Worm (Caenorhabditis elegans) whole organism, L1 larva: ENCODE measurements around the gene C01B10.3.

Experiments used
- blmp-1 ChIP-seq: fragments of 150-350 bp; optimal IDR thresholded peaks from 2 replicates; lab custom pipeline; 2014; ENCODE audit warnings: missing biosample characterization, missing genetic modification characterization
- ceh-82 ChIP-seq, 3 experiments: fragments of 150-350 bp in 1 of 3; sonication (generic microtip) in 2 of 3; optimal IDR thresholded peaks; 2 replicates each; lab custom pipeline; 2014 to 2017; ENCODE audit warnings: missing biosample characterization in 3 of 3, missing genetic modification characterization in 3 of 3
- ceh-88 ChIP-seq: fragments of 200-800 bp; sonication (Bioruptor generic); IDR thresholded peaks from 2 replicates; pipeline ENCODE4 v1.3.6; 2022; ENCODE audit warnings: missing genetic modification characterization, missing compliant biosample characterization
- dsc-1 ChIP-seq: sonication (generic microtip); optimal IDR thresholded peaks from 2 replicates; lab custom pipeline; 2016; ENCODE audit warnings: mild to moderate bottlenecking, missing genetic modification characterization, missing compliant biosample characterization
- efl-1 ChIP-seq, 4 experiments: fragments of 150-350 bp; optimal IDR thresholded peaks in 3 of 4; peaks in 1 of 4; 1 replicate in 1 of 4; 2 replicates in 3 of 4; lab custom pipeline; 2014; ENCODE audit warnings: missing biosample characterization in 2 of 4, missing genetic modification characterization in 2 of 4, missing genetic modification reagents in 2 of 4
- egl-13 ChIP-seq: sonication (generic microtip); optimal IDR thresholded peaks from 2 replicates; lab custom pipeline; 2016; ENCODE audit warnings: missing genotype, missing genetic modification reagents, missing genetic modification characterization, missing compliant biosample characterization
- grh-1 ChIP-seq: fragments of 200-800 bp; sonication (Bioruptor generic); IDR thresholded peaks from 2 replicates; pipeline ENCODE4 v1.3.6; 2022; ENCODE audit warnings: missing genetic modification reagents, missing genetic modification characterization, missing compliant biosample characterization
- isw-1 ChIP-seq: fragments of 200-800 bp; sonication (Bioruptor generic); IDR thresholded peaks from 2 replicates; pipeline ENCODE4 v1.3.6; 2022; ENCODE audit warnings: missing genetic modification characterization, missing compliant biosample characterization
- lin-13 ChIP-seq: fragments of 150-350 bp; optimal IDR thresholded peaks from 2 replicates; lab custom pipeline; 2014; ENCODE audit warnings: missing biosample characterization, missing genetic modification reagents, missing genetic modification characterization
- lin-35 ChIP-seq, 2 experiments: fragments of 150-350 bp; optimal IDR thresholded peaks; 2 replicates each; lab custom pipeline; 2014; ENCODE audit warnings: missing biosample characterization in 2 of 2, missing genetic modification characterization in 2 of 2, missing genetic modification reagents in 2 of 2
- lin-39 ChIP-seq: fragments of 150-350 bp; optimal IDR thresholded peaks from 2 replicates; lab custom pipeline; 2014; ENCODE audit warnings: missing biosample characterization, missing genetic modification reagents, missing genetic modification characterization
- nhr-11 ChIP-seq: fragments of 150-350 bp; optimal IDR thresholded peaks from 2 replicates; lab custom pipeline; 2014; ENCODE audit warnings: missing biosample characterization, missing genetic modification characterization
- nhr-20 ChIP-seq: sonication (generic microtip); optimal IDR thresholded peaks from 2 replicates; lab custom pipeline; 2016; ENCODE audit warnings: mild to moderate bottlenecking, missing genetic modification characterization, missing compliant biosample characterization
- nhr-71 ChIP-seq: sonication (generic microtip); optimal IDR thresholded peaks from 2 replicates; lab custom pipeline; 2016; ENCODE audit warnings: mild to moderate bottlenecking, missing genetic modification characterization, moderate library complexity, missing compliant biosample characterization
- pag-3 ChIP-seq: sonication (generic microtip); optimal IDR thresholded peaks from 2 replicates; lab custom pipeline; 2017; ENCODE audit warnings: missing genetic modification characterization, mild to moderate bottlenecking, missing compliant biosample characterization, antibody characterized with exemption, borderline replicate concordance; ENCODE audit not compliant: insufficient read depth
- pax-3 ChIP-seq: fragments of 200-800 bp; sonication (Bioruptor generic); optimal IDR thresholded peaks from 2 replicates; lab custom pipeline; 2018; ENCODE audit warnings: mild to moderate bottlenecking, missing genetic modification characterization, moderate library complexity, missing compliant biosample characterization
- skn-1 ChIP-seq: fragments of 150-350 bp; optimal IDR thresholded peaks from 2 replicates; lab custom pipeline; 2014; ENCODE audit warnings: missing biosample characterization, missing genetic modification characterization
- snu-23 ChIP-seq: sonication (generic microtip); optimal IDR thresholded peaks from 2 replicates; lab custom pipeline; 2016; ENCODE audit warnings: missing genetic modification characterization, missing compliant biosample characterization
- sox-4 ChIP-seq: sonication (generic microtip); optimal IDR thresholded peaks from 2 replicates; lab custom pipeline; 2016; ENCODE audit warnings: missing genetic modification characterization, missing compliant biosample characterization
- sptf-1 ChIP-seq: fragments of 150-350 bp; optimal IDR thresholded peaks from 2 replicates; lab custom pipeline; 2014; ENCODE audit warnings: missing biosample characterization, missing genetic modification characterization
- swsn-7 ChIP-seq: sonication (generic microtip); optimal IDR thresholded peaks from 2 replicates; lab custom pipeline; 2016; ENCODE audit warnings: missing genetic modification characterization, missing compliant biosample characterization

The C01B10.3 gene

ce11 chrIV:6574343-6574742 is 46.8 kb downstream of the C01B10.3 start:
- TF ChIP-seq nhr-71 (tag; lab: Kevin White, UChicago) (peak; percentile 26), skn-1 (no peak), dsc-1 (tag; lab: Kevin White, UChicago) (peak; percentile 9), ceh-82 (tag; optimal IDR thresholded peaks at IDR 0.05; lab: Kevin White, UChicago) (peak in 1 of 3 experiments; percentile 20), efl-1 (optimal IDR thresholded peaks at IDR 0.05; lab: Kevin White, UChicago) (peak in 1 of 2 experiments; percentile 18), efl-1 (GFP tag; optimal IDR thresholded peaks at IDR 0.05 in 1 of 2; lab: Kevin White, UChicago) (no peak), lin-35 (GFP tag; optimal IDR thresholded peaks at IDR 0.05; lab: Kevin White, UChicago) (peak in 1 of 2 experiments; percentile 31)
- TF ChIP-seq, all 84 proteins: peak for 5

DNA sequence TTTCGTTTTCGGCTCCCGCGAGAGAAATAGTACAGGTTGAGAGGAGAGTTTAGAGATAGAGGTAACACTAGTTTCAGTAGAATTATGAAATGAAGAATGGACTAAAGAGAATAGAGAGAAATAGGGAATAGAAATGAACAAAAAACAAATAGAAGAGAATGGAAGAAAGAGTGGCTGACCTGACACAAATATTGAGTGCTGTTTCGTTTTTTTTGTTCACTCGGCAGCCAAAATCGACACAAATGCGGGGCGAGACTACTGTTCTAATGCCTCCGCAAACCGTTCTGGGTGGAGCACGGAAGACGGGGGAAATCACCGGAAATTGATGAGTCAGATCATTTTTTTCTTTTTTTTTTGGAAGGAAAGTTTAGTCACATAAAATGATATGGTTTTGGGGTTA is 48.5 kb downstream of the C01B10.3 start:
- TF ChIP-seq efl-1 (optimal IDR thresholded peaks at IDR 0.05; lab: Kevin White, UChicago): no peak
- TF ChIP-seq efl-1 (GFP tag; optimal IDR thresholded peaks at IDR 0.05 in 1 of 2; lab: Kevin White, UChicago): peak in 1 of 2 experiments; percentile 84
- peak; percentile 4 for TF ChIP-seq snu-23
- TF ChIP-seq skn-1: no peak

DNA sequence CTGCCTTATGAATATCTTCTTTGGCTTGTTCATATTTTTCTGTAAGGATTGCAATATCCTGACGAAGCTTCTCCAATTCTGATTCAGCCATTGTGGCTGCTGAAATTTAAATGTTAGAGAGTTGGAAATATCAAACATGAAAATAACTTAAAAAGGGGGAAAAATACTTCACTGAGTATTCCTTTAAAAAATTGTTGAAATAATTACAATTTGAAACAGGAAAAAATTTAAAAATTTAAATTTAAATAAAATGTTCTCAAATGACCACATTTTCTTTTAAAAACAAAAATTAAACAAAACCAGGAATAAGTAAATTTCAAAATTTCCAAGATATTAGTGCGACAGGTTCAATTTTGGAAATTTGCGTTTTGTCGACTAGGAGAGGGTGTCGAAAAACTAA is 48.9 kb downstream of the C01B10.3 start, which contains the start of gene bicd-1:
bicd-1 (minus strand) TSS at position 101 of the 400 bp plus-strand sequence.
- TF ChIP-seq isw-1 (GFP tag; lab: Robert Waterston, UW) (no peak), sox-4 (tag; lab: Kevin White, UChicago) (no peak), pax-3 (no peak), grh-1 (GFP tag; lab: Robert Waterston, UW) (no peak), nhr-20 (tag; lab: Kevin White, UChicago) (no peak), egl-13 (no peak), blmp-1 (tag; lab: Kevin White, UChicago) (no peak), lin-39 (tag; lab: Kevin White, UChicago) (no peak), nhr-11 (tag; lab: Kevin White, UChicago) (no peak), ceh-88 (GFP tag; lab: Robert Waterston, UW) (no peak), lin-13 (GFP tag; lab: Kevin White, UChicago) (no peak), skn-1 (no peak), pag-3 (tag; lab: Kevin White, UChicago) (no peak), swsn-7 (no peak), sptf-1 (tag; lab: Kevin White, UChicago) (no peak)
